Worm (Caenorhabditis elegans) whole organism, mixed stage, embryonic: Measurements from ENCODE around the gene F55C12.19.

Experiments used
- M03D4.4 ChIP-seq: sonication (generic microtip); optimal IDR thresholded peaks from 2 replicates; lab custom pipeline; 2017; ENCODE audit warnings: mild to moderate bottlenecking, missing genetic modification characterization, missing compliant biosample characterization
- blmp-1 ChIP-seq: fragments of 150-350 bp; optimal IDR thresholded peaks from 2 replicates; lab custom pipeline; 2014; ENCODE audit warnings: missing biosample characterization, missing genetic modification characterization
- ceh-39 ChIP-seq: fragments of 150-350 bp; optimal IDR thresholded peaks from 2 replicates; lab custom pipeline; 2014; ENCODE audit warnings: missing biosample characterization, missing genetic modification characterization
- ceh-43 ChIP-seq: fragments of 200-800 bp; sonication (Bioruptor generic); optimal IDR thresholded peaks from 2 replicates; lab custom pipeline; 2018; ENCODE audit warnings: mild to moderate bottlenecking, missing genetic modification characterization, moderate library complexity, missing compliant biosample characterization
- ceh-83 ChIP-seq: fragments of 200-800 bp; sonication (Bioruptor generic); optimal IDR thresholded peaks from 2 replicates; lab custom pipeline; 2018; ENCODE audit warnings: mild to moderate bottlenecking, missing genetic modification characterization, missing compliant biosample characterization
- ces-1 ChIP-seq: fragments of 150-350 bp; optimal IDR thresholded peaks from 2 replicates; lab custom pipeline; 2014; ENCODE audit warnings: missing biosample characterization, missing genetic modification reagents, missing genetic modification characterization
- cnd-1 ChIP-seq: fragments of 200-800 bp; sonication (Bioruptor generic); optimal IDR thresholded peaks from 2 replicates; lab custom pipeline; 2018; ENCODE audit warnings: mild to moderate bottlenecking, missing genetic modification characterization, missing compliant biosample characterization
- drap-1 ChIP-seq: fragments of 200-800 bp; sonication (Bioruptor generic); optimal IDR thresholded peaks from 3 replicates; lab custom pipeline; 2018; ENCODE audit warnings: mild to moderate bottlenecking, missing genetic modification characterization, missing compliant biosample characterization
- elt-3 ChIP-seq: fragments of 150-350 bp; optimal IDR thresholded peaks from 2 replicates; lab custom pipeline; 2014; ENCODE audit warnings: missing biosample characterization, missing genetic modification characterization
- flh-1 ChIP-seq: fragments of 200-800 bp; sonication (Bioruptor generic); optimal IDR thresholded peaks from 2 replicates; lab custom pipeline; 2018; ENCODE audit warnings: mild to moderate bottlenecking, missing genetic modification characterization, moderate library complexity, missing compliant biosample characterization
- ham-2 ChIP-seq: fragments of 200-800 bp; sonication (Bioruptor generic); optimal IDR thresholded peaks from 2 replicates; lab custom pipeline; 2018; ENCODE audit warnings: mild to moderate bottlenecking, missing genetic modification characterization, missing compliant biosample characterization
- hlh-1 ChIP-seq: fragments of 150-350 bp; optimal IDR thresholded peaks from 2 replicates; lab custom pipeline; 2014; ENCODE audit warnings: missing biosample characterization, missing genetic modification reagents, missing genetic modification characterization
- lin-13 ChIP-seq: fragments of 150-350 bp; optimal IDR thresholded peaks from 2 replicates; lab custom pipeline; 2014; ENCODE audit warnings: missing biosample characterization, missing genetic modification characterization
- lin-32 ChIP-seq: fragments of 200-800 bp; sonication (Bioruptor generic); optimal IDR thresholded peaks from 2 replicates; lab custom pipeline; 2018; ENCODE audit warnings: mild to moderate bottlenecking, missing genetic modification characterization, missing compliant biosample characterization
- lsy-2 ChIP-seq: fragments of 150-350 bp; optimal IDR thresholded peaks from 2 replicates; lab custom pipeline; 2014; ENCODE audit warnings: missing biosample characterization, missing genetic modification characterization
- mab-5 ChIP-seq: fragments of 150-350 bp; optimal IDR thresholded peaks from 2 replicates; lab custom pipeline; 2014; ENCODE audit warnings: missing biosample characterization, missing genetic modification characterization
- mep-1 ChIP-seq: fragments of 150-350 bp; optimal IDR thresholded peaks from 2 replicates; lab custom pipeline; 2017; ENCODE audit warnings: missing biosample characterization, missing genetic modification reagents, missing genetic modification characterization, inconsistent platforms
- mls-2 ChIP-seq: sonication (generic microtip); optimal IDR thresholded peaks from 2 replicates; lab custom pipeline; 2016; ENCODE audit warnings: mild to moderate bottlenecking, missing genetic modification characterization, moderate library complexity, missing compliant biosample characterization
- nhr-12 ChIP-seq: fragments of 150-350 bp; optimal IDR thresholded peaks from 2 replicates; lab custom pipeline; 2014; ENCODE audit warnings: missing biosample characterization, missing genetic modification characterization
- nhr-2 ChIP-seq: fragments of 150-350 bp; optimal IDR thresholded peaks from 2 replicates; lab custom pipeline; 2014; ENCODE audit warnings: missing biosample characterization, missing genetic modification characterization
- nhr-237 ChIP-seq: fragments of 150-350 bp; optimal IDR thresholded peaks from 2 replicates; lab custom pipeline; 2014; ENCODE audit warnings: missing biosample characterization, missing genetic modification characterization
- nhr-28 ChIP-seq: fragments of 150-350 bp; optimal IDR thresholded peaks from 2 replicates; lab custom pipeline; 2014; ENCODE audit warnings: missing biosample characterization, missing genetic modification characterization
- nhr-76 ChIP-seq: sonication (generic microtip); optimal IDR thresholded peaks from 2 replicates; lab custom pipeline; 2017; ENCODE audit warnings: missing biosample characterization, missing genetic modification characterization
- pha-4 ChIP-seq: fragments of 150-350 bp; optimal IDR thresholded peaks from 2 replicates; lab custom pipeline; 2018; ENCODE audit warnings: missing biosample characterization, missing genetic modification reagents, missing genetic modification characterization
- snpc-4 ChIP-seq: fragments of 150-350 bp; optimal IDR thresholded peaks from 2 replicates; lab custom pipeline; 2014; ENCODE audit warnings: missing biosample characterization, missing genetic modification characterization
- sptf-1 ChIP-seq: sonication (generic microtip); optimal IDR thresholded peaks from 2 replicates; lab custom pipeline; 2017; ENCODE audit warnings: mild to moderate bottlenecking, missing genetic modification characterization, moderate library complexity, missing compliant biosample characterization
- unc-120 ChIP-seq: sonication (generic microtip); optimal IDR thresholded peaks from 2 replicates; lab custom pipeline; 2017; ENCODE audit warnings: missing genetic modification characterization, missing compliant biosample characterization; ENCODE audit not compliant: poor library complexity, severe bottlenecking
- unc-39 ChIP-seq: fragments of 150-350 bp; optimal IDR thresholded peaks from 2 replicates; lab custom pipeline; 2014; ENCODE audit warnings: missing biosample characterization, missing genetic modification characterization
- unc-62 ChIP-seq: fragments of 150-350 bp; optimal IDR thresholded peaks from 2 replicates; lab custom pipeline; 2014; ENCODE audit warnings: missing biosample characterization, missing genetic modification reagents, missing genetic modification characterization
- zip-8 ChIP-seq: fragments of 150-350 bp; optimal IDR thresholded peaks from 2 replicates; lab custom pipeline; 2014; ENCODE audit warnings: missing biosample characterization, missing genetic modification characterization
- ztf-11 ChIP-seq: fragments of 150-350 bp; optimal IDR thresholded peaks from 2 replicates; lab custom pipeline; 2014; ENCODE audit warnings: missing biosample characterization, missing genetic modification characterization

Gene F55C12.19

ce11 chrII:5846181-5846580 lies 19.8 kb upstream of the F55C12.19 start:
- TF ChIP-seq mab-5 (tag; lab: Kevin White, UChicago) (no peak), unc-120 (tag; lab: Kevin White, UChicago) (no peak), ceh-83 (GFP tag; lab: Kevin White, UChicago) (no peak), zip-8 (tag; lab: Kevin White, UChicago) (no peak), ham-2 (GFP tag; lab: Kevin White, UChicago) (no peak), flh-1 (no peak), M03D4.4 (no peak), cnd-1 (no peak), ztf-11 (no peak), nhr-28 (no peak), elt-3 (tag; lab: Kevin White, UChicago) (no peak), blmp-1 (no peak), ceh-43 (GFP tag; lab: Kevin White, UChicago) (no peak), snpc-4 (no peak), nhr-237 (tag; lab: Kevin White, UChicago) (no peak), ceh-39 (tag; lab: Kevin White, UChicago) (no peak)
- TF ChIP-seq, all 35 proteins: peak for 0

ce11 chrII:5852007-5852406 lies 13.9 kb upstream of the F55C12.19 start, which contains the start of gene H41C03.2:
Gene H41C03.2, minus strand, starts transcription at chrII:5852107.
- no peak for TF ChIP-seq nhr-12
- TF ChIP-seq lsy-2 (tag; lab: Kevin White, UChicago), result no peak
- no peak for TF ChIP-seq hlh-1
- no peak for TF ChIP-seq nhr-76 (tag; lab: Kevin White, UChicago)
- TF ChIP-seq ztf-11, result no peak
- TF ChIP-seq ceh-83 (GFP tag; lab: Kevin White, UChicago), result no peak
- no peak for TF ChIP-seq sptf-1
- TF ChIP-seq ham-2 (GFP tag; lab: Kevin White, UChicago), result no peak
- TF ChIP-seq ceh-39 (tag; lab: Kevin White, UChicago), result no peak
- TF ChIP-seq cnd-1, result no peak
- TF ChIP-seq lin-32 (GFP tag; lab: Kevin White, UChicago), result no peak
- TF ChIP-seq drap-1 (GFP tag; lab: Kevin White, UChicago), result no peak
- no peak for TF ChIP-seq pha-4
- no peak for TF ChIP-seq nhr-28
- no peak for TF ChIP-seq mep-1

- TF ChIP-seq elt-3 (tag; lab: Kevin White, UChicago), result peak; percentile 44
- TF ChIP-seq ham-2 (GFP tag; lab: Kevin White, UChicago), result peak; percentile 51
- TF ChIP-seq snpc-4, result no peak
- no peak for TF ChIP-seq ceh-83 (GFP tag; lab: Kevin White, UChicago)
Observed at ce11 chrII:5853261-5853660, 12.7 kb upstream of the F55C12.19 start.

- TF ChIP-seq lsy-2 (tag; lab: Kevin White, UChicago) (no peak), zip-8 (tag; lab: Kevin White, UChicago) (no peak), pha-4 (no peak), blmp-1 (no peak), ceh-39 (tag; lab: Kevin White, UChicago) (no peak)
Observed at ce11 chrII:5854122-5854521, 11.8 kb upstream of the F55C12.19 start, which contains the start of gene H41C03.1. Gene H41C03.1, plus strand, starts transcription at chrII:5854422.

- no peak for TF ChIP-seq unc-39 (tag; lab: Kevin White, UChicago)
- no peak for TF ChIP-seq pha-4
- no peak for TF ChIP-seq cnd-1
- no peak for TF ChIP-seq ceh-43 (GFP tag; lab: Kevin White, UChicago)
- TF ChIP-seq mls-2 (tag; lab: Kevin White, UChicago), result no peak
- no peak for TF ChIP-seq sptf-1
- TF ChIP-seq snpc-4, result no peak
- TF ChIP-seq ces-1 (GFP tag; lab: Kevin White, UChicago), result no peak
- no peak for TF ChIP-seq nhr-237 (tag; lab: Kevin White, UChicago)
- TF ChIP-seq zip-8 (tag; lab: Kevin White, UChicago), result no peak
- no peak for TF ChIP-seq unc-62 (GFP tag; lab: Kevin White, UChicago)
- no peak for TF ChIP-seq flh-1
- TF ChIP-seq lin-13 (tag; lab: Kevin White, UChicago), result no peak
- TF ChIP-seq nhr-2 (tag; lab: Kevin White, UChicago), result no peak
- TF ChIP-seq ceh-39 (tag; lab: Kevin White, UChicago), result no peak
- no peak for TF ChIP-seq nhr-12
- no peak for TF ChIP-seq unc-120 (tag; lab: Kevin White, UChicago)
Observed at ce11 chrII:5858322-5858721, 7.6 kb upstream of the F55C12.19 start, which contains the start of gene F55C12.4. Gene F55C12.4, minus strand, starts transcription at chrII:5858422.
